Worm (Caenorhabditis elegans): ENCODE measurements around the gene col-164.
A peak's percentile ranks its signal among the peaks of the same experiment; 100 is the strongest.

The col-164 gene

ce11 chrX:2138923-2139322 lies 45.7 kb downstream of the col-164 start:
- TF ChIP-seq egl-43 (GFP tag; IDR thresholded peaks at IDR 0.05) (no peak), unc-62 (GFP tag; optimal IDR thresholded peaks at IDR 0.05 in 1 of 2) (peak in 1 of 2 experiments; percentile 39), unc-62 (tag; optimal IDR thresholded peaks at IDR 0.05) (no peak), hlh-30 (tag; optimal IDR thresholded peaks at IDR 0.05; ENCODE audit: insufficient read depth) (peak; percentile 13), hif-1 (tag; optimal IDR thresholded peaks at IDR 0.05) (peak in 1 of 2 experiments; percentile 9), hlh-11 (tag; optimal IDR thresholded peaks at IDR 0.05) (peak; percentile 43), vab-7 (GFP tag; IDR thresholded peaks at IDR 0.05) (no peak), fos-1 (tag; optimal IDR thresholded peaks at IDR 0.05) (no peak), fkh-10 (GFP tag; optimal IDR thresholded peaks at IDR 0.05) (peak; percentile 67), mdl-1 (tag; optimal IDR thresholded peaks at IDR 0.05) (peak in 1 of 2 experiments; percentile 15), daf-16 (GFP tag; optimal IDR thresholded peaks at IDR 0.05) (peak in 1 of 2 experiments; percentile 10), daf-16 (tag; optimal IDR thresholded peaks at IDR 0.05) (no peak), nhr-11 (tag; optimal IDR thresholded peaks at IDR 0.05) (peak; percentile 58)

- no peak for TF ChIP-seq R02D3.7 (tag; optimal IDR thresholded peaks at IDR 0.05)
- no peak for TF ChIP-seq D1046.2 (GFP tag; IDR thresholded peaks at IDR 0.05)
- TF ChIP-seq zip-2 (tag; optimal IDR thresholded peaks at IDR 0.05): no peak
- TF ChIP-seq duxl-1 (tag; optimal IDR thresholded peaks at IDR 0.05; ENCODE audit: poor library complexity): no peak
- peak; percentile 92 for TF ChIP-seq aha-1 (tag)
- TF ChIP-seq mep-1 (tag; optimal IDR thresholded peaks at IDR 0.05): peak; percentile 27
- TF ChIP-seq tag-97 (GFP tag; IDR thresholded peaks at IDR 0.05): no peak
- TF ChIP-seq jun-1 (tag; optimal IDR thresholded peaks at IDR 0.05): no peak
- peak; percentile 41; the same call in 1 of the 2 replicates for TF ChIP-seq hmg-1.1 (GFP tag; IDR thresholded peaks at IDR 0.05)
- TF ChIP-seq ZK337.2 (GFP tag; IDR thresholded peaks at IDR 0.05): no peak
- TF ChIP-seq madf-9 (GFP tag; conservative IDR thresholded peaks at IDR 0.05): no peak
- TF ChIP-seq fkh-10 (GFP tag; optimal IDR thresholded peaks at IDR 0.05): no peak
- no peak for TF ChIP-seq nhr-6 (tag; optimal IDR thresholded peaks at IDR 0.05)
- TF ChIP-seq mdl-1 (tag; optimal IDR thresholded peaks at IDR 0.05): peak in 1 of 2 experiments; percentile 39
Observed at ce11 chrX:2140610-2141009, 47.3 kb downstream of the col-164 start.

ce11 chrX:2144236-2144635 lies 51.0 kb downstream of the col-164 start:
- TF ChIP-seq D1046.2 (GFP tag; IDR thresholded peaks at IDR 0.05): no peak
- TF ChIP-seq lin-13 (GFP tag; optimal IDR thresholded peaks at IDR 0.05): no peak
- no peak for TF ChIP-seq egl-27 (tag; optimal IDR thresholded peaks at IDR 0.05)
- TF ChIP-seq php-3 (GFP tag; IDR thresholded peaks at IDR 0.05): no peak
- no peak for TF ChIP-seq hlh-30 (tag; optimal IDR thresholded peaks at IDR 0.05; ENCODE audit: insufficient read depth)
- TF ChIP-seq dve-1 (tag; optimal IDR thresholded peaks at IDR 0.05; ENCODE audit: insufficient read depth): no peak
- no peak for TF ChIP-seq hif-1 (tag; optimal IDR thresholded peaks at IDR 0.05)
- TF ChIP-seq tag-97 (GFP tag; IDR thresholded peaks at IDR 0.05): no peak
- TF ChIP-seq zip-11 (GFP tag; IDR thresholded peaks at IDR 0.05): no peak
- TF ChIP-seq duxl-1 (tag; optimal IDR thresholded peaks at IDR 0.05; ENCODE audit: poor library complexity): peak; percentile 39
- TF ChIP-seq lsy-2 (tag; optimal IDR thresholded peaks at IDR 0.05): peak in 1 of 2 experiments; percentile 23
- no peak for TF ChIP-seq ZK546.5 (tag; optimal IDR thresholded peaks at IDR 0.05)
- no peak for TF ChIP-seq nhr-102 (tag; optimal IDR thresholded peaks at IDR 0.05)
- no peak for TF ChIP-seq mdt-29 (GFP tag; IDR thresholded peaks at IDR 0.05)
- TF ChIP-seq Y105C5A.15 (GFP tag; IDR thresholded peaks at IDR 0.05): no peak
- TF ChIP-seq ama-1 (optimal IDR thresholded peaks at IDR 0.05): no peak
